Fruit fly (Drosophila melanogaster) whole organism, embryonic: ENCODE data around the gene CG32564.
A peak's percentile ranks its signal among the peaks of the same experiment; 100 is the strongest.

Source experiments
- Ada2b ChIP-seq: fragments of 200-800 bp; sonication (Bioruptor generic); IDR thresholded peaks from 2 replicates; pipeline ENCODE4 v1.3.6; 2022; ENCODE audit warnings: missing biosample characterization, missing genetic modification characterization
- CG1024 ChIP-seq: fragments of 200-800 bp; sonication (Bioruptor generic); IDR thresholded peaks from 2 replicates; pipeline ENCODE4 v1.3.6; 2022; ENCODE audit warnings: missing biosample characterization, missing genetic modification characterization
- CG10565 ChIP-seq: fragments of 200-800 bp; sonication (Bioruptor generic); optimal IDR thresholded peaks from 3 replicates; lab custom pipeline; 2016; ENCODE audit warnings: missing biosample characterization, mild to moderate bottlenecking, missing genetic modification characterization
- CG10654 ChIP-seq: fragments of 200-800 bp; sonication (Bioruptor generic); optimal IDR thresholded peaks from 2 replicates; lab custom pipeline; 2016; ENCODE audit warnings: missing biosample characterization, missing genetic modification characterization
- CG10959 ChIP-seq: fragments of 200-800 bp; sonication (Bioruptor generic); IDR thresholded peaks from 2 replicates; pipeline ENCODE4 v1.3.6; 2022; ENCODE audit warnings: missing biosample characterization, missing genetic modification characterization
- CG11695 ChIP-seq: fragments of 200-800 bp; sonication (Bioruptor generic); IDR thresholded peaks from 3 replicates; pipeline ENCODE4 v1.3.6; 2022; ENCODE audit warnings: missing biosample characterization, missing genetic modification characterization
- CG13123 ChIP-seq: fragments of 200-800 bp; sonication (Bioruptor generic); optimal IDR thresholded peaks from 2 replicates; lab custom pipeline; 2016; ENCODE audit warnings: missing biosample characterization, missing genetic modification characterization
- CG13624 ChIP-seq: fragments of 200-800 bp; sonication (Bioruptor generic); optimal IDR thresholded peaks from 2 replicates; lab custom pipeline; 2016; ENCODE audit warnings: missing biosample characterization, missing genetic modification characterization
- CG13775 ChIP-seq: fragments of 200-800 bp; sonication (Bioruptor generic); optimal IDR thresholded peaks from 3 replicates; lab custom pipeline; 2017; ENCODE audit warnings: missing biosample characterization, mild to moderate bottlenecking, missing genetic modification characterization
- CG14710 ChIP-seq: fragments of 200-800 bp; sonication (Bioruptor generic); optimal IDR thresholded peaks from 3 replicates; lab custom pipeline; 2019; ENCODE audit warnings: missing biosample characterization, mild to moderate bottlenecking, missing genetic modification characterization, moderate library complexity
- CG1529 ChIP-seq: fragments of 200-800 bp; sonication (Bioruptor generic); optimal IDR thresholded peaks from 3 replicates; lab custom pipeline; 2018; ENCODE audit warnings: missing biosample characterization, missing genetic modification characterization
- CG1647 ChIP-seq: fragments of 200-800 bp; sonication (Bioruptor generic); optimal IDR thresholded peaks from 3 replicates; lab custom pipeline; 2016; ENCODE audit warnings: missing biosample characterization, missing genetic modification characterization
- CG17359 ChIP-seq: fragments of 200-800 bp; sonication (Bioruptor generic); optimal IDR thresholded peaks from 3 replicates; lab custom pipeline; 2018; ENCODE audit warnings: missing biosample characterization, mild to moderate bottlenecking, missing genetic modification characterization, moderate library complexity
- CG17912 ChIP-seq: fragments of 200-800 bp; sonication (Bioruptor generic); optimal IDR thresholded peaks from 2 replicates; lab custom pipeline; 2018; ENCODE audit warnings: missing biosample characterization, mild to moderate bottlenecking, missing genetic modification characterization
- CG1832 ChIP-seq: fragments of 200-800 bp; sonication (Bioruptor generic); optimal IDR thresholded peaks from 2 replicates; lab custom pipeline; 2017; ENCODE audit warnings: missing biosample characterization, mild to moderate bottlenecking, missing genetic modification characterization, inconsistent platforms
- CG18599 ChIP-seq: fragments of 200-800 bp; sonication (Bioruptor generic); optimal IDR thresholded peaks from 3 replicates; lab custom pipeline; 2017; ENCODE audit warnings: missing biosample characterization, missing genetic modification characterization, mild to moderate bottlenecking, moderate library complexity, missing genetic modification reagents
- CG18619 ChIP-seq: fragments of 200-800 bp; sonication (Bioruptor generic); optimal IDR thresholded peaks from 3 replicates; lab custom pipeline; 2017; ENCODE audit warnings: missing biosample characterization, mild to moderate bottlenecking, missing genetic modification characterization
- CG2678 ChIP-seq: fragments of 200-800 bp; sonication (Bioruptor generic); optimal IDR thresholded peaks from 3 replicates; lab custom pipeline; 2019; ENCODE audit warnings: missing biosample characterization, mild to moderate bottlenecking, missing genetic modification characterization, moderate library complexity
- CG2712 ChIP-seq: fragments of 200-800 bp; optimal IDR thresholded peaks from 3 replicates; lab custom pipeline; 2019; ENCODE audit warnings: missing biosample characterization, mild to moderate bottlenecking, missing genetic modification characterization, moderate library complexity
- CG3726 ChIP-seq: fragments of 200-800 bp; sonication (Bioruptor generic); IDR thresholded peaks from 3 replicates; pipeline ENCODE4, ENCODE4 v1.3.6; 2022; ENCODE audit warnings: missing biosample characterization, missing genetic modification characterization
- CG4424 ChIP-seq: fragments of 200-800 bp; sonication (Bioruptor generic); optimal IDR thresholded peaks from 3 replicates; lab custom pipeline; 2016; ENCODE audit warnings: missing biosample characterization, missing genetic modification characterization
- CG4730 ChIP-seq: fragments of 200-800 bp; sonication (Bioruptor generic); IDR thresholded peaks from 2 replicates; pipeline ENCODE4 v1.3.6; 2022; ENCODE audit warnings: missing biosample characterization, missing genetic modification characterization
- CG6813 ChIP-seq: fragments of 200-800 bp; sonication (Bioruptor generic); optimal IDR thresholded peaks from 2 replicates; lab custom pipeline; 2017; ENCODE audit warnings: missing biosample characterization, missing genetic modification characterization, mild to moderate bottlenecking, moderate library complexity, missing genetic modification reagents
- CG6854 ChIP-seq: fragments of 200-800 bp; sonication (Bioruptor generic); optimal IDR thresholded peaks from 3 replicates; lab custom pipeline; 2017; ENCODE audit warnings: missing biosample characterization, mild to moderate bottlenecking, missing genetic modification characterization
- CG7556 ChIP-seq: fragments of 200-800 bp; sonication (Bioruptor generic); optimal IDR thresholded peaks from 2 replicates; lab custom pipeline; 2017; ENCODE audit warnings: missing biosample characterization, mild to moderate bottlenecking, missing genetic modification characterization
- CG7963 ChIP-seq: fragments of 200-800 bp; sonication (Bioruptor generic); IDR thresholded peaks from 3 replicates; pipeline ENCODE4 v1.3.6; 2022; ENCODE audit warnings: missing biosample characterization, missing genetic modification characterization; ENCODE audit not compliant: partially characterized antibody
- CG9932 ChIP-seq: fragments of 200-800 bp; sonication (Bioruptor generic); IDR thresholded peaks from 2 replicates; pipeline ENCODE4 v1.3.6; 2022; ENCODE audit warnings: missing biosample characterization, missing genetic modification characterization
- Camta ChIP-seq: fragments of 200-800 bp; sonication (Bioruptor generic); optimal IDR thresholded peaks from 2 replicates; lab custom pipeline; 2016; ENCODE audit warnings: missing biosample characterization, missing genetic modification characterization
- D19A ChIP-seq: fragments of 200-800 bp; optimal IDR thresholded peaks from 3 replicates; lab custom pipeline; 2019; ENCODE audit warnings: missing biosample characterization, mild to moderate bottlenecking, missing genetic modification characterization, moderate library complexity
- Dbx ChIP-seq: fragments of 200-800 bp; sonication (Bioruptor generic); IDR thresholded peaks from 3 replicates; pipeline ENCODE4 v1.3.6; 2022; ENCODE audit warnings: missing biosample characterization, missing genetic modification characterization
- Dip2 ChIP-seq: fragments of 200-800 bp; sonication (Bioruptor generic); IDR thresholded peaks from 2 replicates; pipeline ENCODE4 v1.3.6; 2022; ENCODE audit warnings: missing biosample characterization, missing genetic modification characterization
- Dip3 ChIP-seq: fragments of 200-800 bp; sonication (Bioruptor generic); optimal IDR thresholded peaks from 3 replicates; lab custom pipeline; 2016; ENCODE audit warnings: missing biosample characterization, missing genetic modification characterization
- Mad ChIP-seq: fragments of 200-800 bp; sonication (Bioruptor generic); optimal IDR thresholded peaks from 2 replicates; lab custom pipeline; 2016; ENCODE audit warnings: missing biosample characterization, missing genetic modification characterization
- Poxn ChIP-seq: fragments of 200-800 bp; sonication (Bioruptor generic); IDR thresholded peaks from 2 replicates; pipeline ENCODE4 v1.3.6; 2022; ENCODE audit warnings: missing biosample characterization, missing genetic modification characterization
- Ssrp ChIP-seq: fragments of 200-800 bp; sonication (Bioruptor generic); optimal IDR thresholded peaks from 2 replicates; lab custom pipeline; 2018; ENCODE audit warnings: missing biosample characterization, mild to moderate bottlenecking, missing genetic modification characterization, moderate library complexity
- Taf1 ChIP-seq: fragments of 200-800 bp; sonication (Bioruptor generic); IDR thresholded peaks from 2 replicates; pipeline ENCODE4 v1.3.6; 2022; ENCODE audit warnings: missing biosample characterization, missing genetic modification characterization
- YL-1 ChIP-seq: fragments of 200-800 bp; sonication (Bioruptor generic); optimal IDR thresholded peaks from 3 replicates; lab custom pipeline; 2017; ENCODE audit warnings: missing biosample characterization, mild to moderate bottlenecking, missing genetic modification characterization
- aop ChIP-seq: fragments of 200-800 bp; sonication (Bioruptor generic); IDR thresholded peaks from 2 replicates; pipeline ENCODE4 v1.3.6; 2022; ENCODE audit warnings: missing biosample characterization, missing genetic modification characterization
- chm ChIP-seq: fragments of 200-800 bp; sonication (Bioruptor generic); IDR thresholded peaks from 2 replicates; pipeline ENCODE4 v1.3.6; 2022; ENCODE audit warnings: missing biosample characterization, missing genetic modification characterization
- dpn ChIP-seq, 2 experiments: fragments of 200-800 bp; sonication (Bioruptor generic); optimal IDR thresholded peaks; 3 replicates each; lab custom pipeline; 2016; ENCODE audit warnings: missing biosample characterization in 2 of 2, missing genetic modification characterization in 2 of 2
- ftz-f1 ChIP-seq: fragments of 200-800 bp; sonication (Bioruptor generic); optimal IDR thresholded peaks from 2 replicates; lab custom pipeline; 2016; ENCODE audit warnings: missing biosample characterization, missing genetic modification characterization
- gem ChIP-seq: fragments of 200-800 bp; sonication (Bioruptor generic); optimal IDR thresholded peaks from 2 replicates; lab custom pipeline; 2019; ENCODE audit warnings: missing biosample characterization, mild to moderate bottlenecking, missing genetic modification characterization, moderate library complexity
- luna ChIP-seq: fragments of 200-800 bp; sonication (Bioruptor generic); optimal IDR thresholded peaks from 2 replicates; lab custom pipeline; 2016; ENCODE audit warnings: missing biosample characterization, missing genetic modification characterization
- pan ChIP-seq, 4 experiments: fragments of >200 bp in 3 of 4; fragments of 200-800 bp in 1 of 4; sonication (Bioruptor generic) in 1 of 4; optimal IDR thresholded peaks in 3 of 4; IDR thresholded peaks in 1 of 4; 2 replicates each; pipeline versions ENCODE4 v1.3.6 to Lab custom; 2017 to 2022; ENCODE audit warnings: missing biosample characterization in 2 of 4, missing genetic modification characterization in 2 of 4, mixed read lengths in 1 of 4
- pita ChIP-seq: fragments of 200-800 bp; sonication (Bioruptor generic); optimal IDR thresholded peaks from 2 replicates; lab custom pipeline; 2017; ENCODE audit warnings: missing biosample characterization, mild to moderate bottlenecking, missing genetic modification characterization
- sna ChIP-seq: fragments of 200-800 bp; sonication (Bioruptor generic); IDR thresholded peaks from 2 replicates; pipeline ENCODE4 v1.3.6; 2022; ENCODE audit warnings: missing biosample characterization, missing genetic modification characterization; ENCODE audit not compliant: partially characterized antibody
- tio ChIP-seq: fragments of 200-800 bp; sonication (Bioruptor generic); optimal IDR thresholded peaks from 2 replicates; lab custom pipeline; 2017; ENCODE audit warnings: missing biosample characterization, missing genetic modification characterization, inconsistent platforms
- tna ChIP-seq: fragments of 200-800 bp; sonication (Bioruptor generic); IDR thresholded peaks from 2 replicates; pipeline ENCODE4 v1.3.6; 2022; ENCODE audit warnings: missing biosample characterization, missing genetic modification characterization; ENCODE audit not compliant: partially characterized antibody

Gene CG32564

DNA sequence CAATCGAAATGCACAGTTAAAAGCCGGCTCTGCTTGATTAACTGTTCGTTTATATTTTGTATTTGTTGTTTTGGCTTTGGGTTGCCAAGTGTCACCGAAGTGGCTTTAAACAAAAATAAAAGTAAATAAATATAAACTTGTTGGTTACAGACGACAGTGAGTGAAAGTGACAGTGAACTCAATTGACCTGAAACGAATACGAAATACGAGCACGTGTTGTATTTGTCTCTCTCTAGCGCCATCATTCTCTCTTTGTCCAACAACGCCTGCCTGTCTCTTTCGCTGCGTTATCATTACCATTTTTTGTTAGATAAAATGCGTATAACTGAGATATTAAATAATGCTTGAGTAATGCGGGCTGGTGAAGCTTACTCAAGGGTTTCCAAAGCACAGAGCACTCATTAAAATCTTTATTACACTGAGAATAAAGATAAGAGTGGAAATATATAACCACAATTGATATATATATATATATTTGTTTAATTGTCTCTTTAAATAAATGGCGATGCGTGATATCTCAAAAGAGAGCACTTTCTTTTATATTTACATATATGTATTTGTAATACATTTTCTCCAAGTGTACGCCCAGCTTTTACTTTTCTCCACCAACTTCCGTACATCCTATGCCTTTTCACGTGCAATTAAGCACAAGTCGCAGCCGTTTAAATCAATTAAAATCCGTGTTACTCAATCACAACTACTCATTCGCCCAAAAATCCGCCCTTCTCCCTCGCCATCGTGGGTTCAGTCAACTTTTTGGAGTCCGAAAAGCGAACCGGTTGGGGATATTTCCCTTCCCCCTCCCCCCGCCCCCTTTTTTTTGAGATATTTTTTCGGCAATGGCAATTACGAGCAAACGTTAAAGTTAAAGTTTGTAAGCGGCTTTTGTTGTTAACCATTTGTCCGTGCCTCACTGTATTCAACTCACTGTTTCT is 24.7 kb upstream of the CG32564 start (continued):
- TF ChIP-seq Dbx (GFP tag; lab: Robert Waterston, UW) (no peak), CG13123 (GFP tag; lab: Kevin White, UChicago) (no peak), aop (no peak), CG11695 (GFP tag; lab: Robert Waterston, UW) (peak; percentile 51; the same call in 1 of the 3 replicates), CG1529 (GFP tag; lab: Kevin White, UChicago) (no peak), chm (GFP tag; lab: Robert Waterston, UW) (no peak), CG1832 (GFP tag; lab: Kevin White, UChicago) (no peak), CG18619 (GFP tag; lab: Kevin White, UChicago) (no peak), Ssrp (peak; percentile 39), Dip3 (GFP tag; lab: Kevin White, UChicago) (no peak), CG17359 (tag; lab: Kevin White, UChicago) (peak; percentile 55), luna (GFP tag; lab: Kevin White, UChicago) (no peak), CG10654 (GFP tag; lab: Kevin White, UChicago) (no peak), CG7963 (no peak), CG10959 (GFP tag; lab: Robert Waterston, UW) (no peak), CG6854 (GFP tag; lab: Kevin White, UChicago) (no peak), CG14710 (tag; lab: Kevin White, UChicago) (peak; percentile 1), CG2678 (tag; lab: Kevin White, UChicago) (peak; percentile 57), CG17912 (no peak), dpn (GFP tag; optimal IDR thresholded peaks at IDR 0.05; lab: Kevin White, UChicago) (no peak), CG4424 (peak; percentile 42), Mad (GFP tag; lab: Kevin White, UChicago) (no peak), pan (optimal IDR thresholded peaks at IDR 0.05; lab: Kevin White, UChicago) (no peak), pan (GFP tag; optimal IDR thresholded peaks at IDR 0.05 in 1 of 2, IDR thresholded peaks at IDR 0.05 in 1 of 2) (no peak), Dip2 (GFP tag; lab: Robert Waterston, UW) (no peak), Taf1 (GFP tag; lab: Robert Waterston, UW) (no peak), CG7556 (GFP tag; lab: Kevin White, UChicago) (no peak), CG18599 (GFP tag; lab: Kevin White, UChicago) (peak; percentile 22), CG6813 (GFP tag; lab: Kevin White, UChicago) (no peak), CG1024 (GFP tag; lab: Robert Waterston, UW) (peak; percentile 43; the same call in 1 of the 2 replicates), D19A (tag; lab: Kevin White, UChicago) (peak; percentile 48), tna (GFP tag; lab: Robert Waterston, UW) (no peak), pita (GFP tag; lab: Kevin White, UChicago) (no peak), CG2712 (tag; lab: Kevin White, UChicago) (peak; percentile 57), Poxn (GFP tag; lab: Robert Waterston, UW) (no peak), Camta (no peak), CG13775 (peak; percentile 1), YL-1 (GFP tag; lab: Kevin White, UChicago) (no peak), CG4730 (no peak), CG3726 (GFP tag; lab: Robert Waterston, UW) (0 out of 3 replicates have a peak, but pooled peaks have one; percentile 28), ftz-f1 (GFP tag; lab: Kevin White, UChicago) (no peak), CG13624 (GFP tag; lab: Kevin White, UChicago) (no peak), CG1647 (GFP tag; lab: Kevin White, UChicago) (no peak), gem (tag; lab: Kevin White, UChicago) (peak; percentile 59), CG9932 (GFP tag; lab: Robert Waterston, UW) (no peak), sna (GFP tag; lab: Robert Waterston, UW) (no peak), tio (GFP tag; lab: Kevin White, UChicago) (no peak), Ada2b (0 out of 2 replicates have a peak, but pooled peaks have one; percentile 28), CG10565 (GFP tag; lab: Kevin White, UChicago) (no peak)
